Fruit fly (Drosophila melanogaster) whole organism, prepupa: ENCODE data around the gene daw.
A peak's percentile ranks its signal among the peaks of the same experiment; 100 is the strongest.

Source experiments
- Blimp-1 ChIP-seq: fragments of 200-800 bp; sonication (Bioruptor generic); optimal IDR thresholded peaks from 3 replicates; lab custom pipeline; 2017; ENCODE audit warnings: missing biosample characterization, missing genetic modification characterization, mild to moderate bottlenecking, moderate library complexity, missing genetic modification reagents
- CG11294 ChIP-seq: fragments of 200-800 bp; sonication (Bioruptor generic); IDR thresholded peaks from 2 replicates; pipeline ENCODE4 v1.3.6; 2022; ENCODE audit warnings: missing biosample characterization, missing genetic modification characterization
- CG11762 ChIP-seq: fragments of 200-800 bp; sonication (Bioruptor generic); optimal IDR thresholded peaks from 3 replicates; lab custom pipeline; 2016; ENCODE audit warnings: missing biosample characterization, missing genetic modification characterization; ENCODE audit not compliant: insufficient read depth
- CG11902 ChIP-seq: fragments of 200-800 bp; sonication (Bioruptor generic); optimal IDR thresholded peaks from 3 replicates; lab custom pipeline; 2016; ENCODE audit warnings: missing biosample characterization, missing genetic modification characterization
- CG1621 ChIP-seq: fragments of 200-800 bp; sonication (Bioruptor generic); optimal IDR thresholded peaks from 3 replicates; lab custom pipeline; 2018; ENCODE audit warnings: missing biosample characterization, mild to moderate bottlenecking, missing genetic modification characterization
- CG16779 ChIP-seq: fragments of 200-800 bp; sonication (Bioruptor generic); optimal IDR thresholded peaks from 3 replicates; lab custom pipeline; 2017; ENCODE audit warnings: missing biosample characterization, mild to moderate bottlenecking, missing genetic modification characterization
- CG3032 ChIP-seq: fragments of 200-800 bp; optimal IDR thresholded peaks from 2 replicates; lab custom pipeline; 2019; ENCODE audit warnings: missing biosample characterization, mild to moderate bottlenecking, missing genetic modification characterization, moderate library complexity
- CG31627 ChIP-seq: fragments of 200-800 bp; sonication (Bioruptor generic); optimal IDR thresholded peaks from 3 replicates; lab custom pipeline; 2016; ENCODE audit warnings: missing biosample characterization, missing genetic modification characterization
- CG32006 ChIP-seq: fragments of 200-800 bp; sonication (Bioruptor generic); optimal IDR thresholded peaks from 3 replicates; lab custom pipeline; 2017; ENCODE audit warnings: missing biosample characterization, mild to moderate bottlenecking, missing genetic modification characterization
- CG3919 ChIP-seq: fragments of 200-800 bp; sonication (Bioruptor generic); optimal IDR thresholded peaks from 3 replicates; lab custom pipeline; 2016; ENCODE audit warnings: missing biosample characterization, missing genetic modification characterization
- CG6163 ChIP-seq: fragments of 200-800 bp; sonication (Bioruptor generic); IDR thresholded peaks from 3 replicates; pipeline ENCODE4 v1.3.6; 2022; ENCODE audit warnings: missing biosample characterization, missing genetic modification characterization
- CG6808 ChIP-seq: fragments of 200-800 bp; sonication (Bioruptor generic); optimal IDR thresholded peaks from 3 replicates; lab custom pipeline; 2017; ENCODE audit warnings: missing biosample characterization, missing genetic modification characterization, mild to moderate bottlenecking, moderate library complexity, missing genetic modification reagents
- CG6854 ChIP-seq: fragments of 200-800 bp; sonication (Bioruptor generic); optimal IDR thresholded peaks from 2 replicates; lab custom pipeline; 2017; ENCODE audit warnings: missing biosample characterization, mild to moderate bottlenecking, missing genetic modification characterization
- CG7368 ChIP-seq: fragments of 200-800 bp; sonication (Bioruptor generic); optimal IDR thresholded peaks from 3 replicates; lab custom pipeline; 2016; ENCODE audit warnings: missing biosample characterization, missing genetic modification characterization
- CG8632 ChIP-seq: fragments of 200-800 bp; sonication (Bioruptor generic); optimal IDR thresholded peaks from 3 replicates; lab custom pipeline; 2016; ENCODE audit warnings: missing biosample characterization, missing genetic modification characterization
- CG9139 ChIP-seq: fragments of 200-800 bp; sonication (Bioruptor generic); optimal IDR thresholded peaks from 3 replicates; lab custom pipeline; 2017; ENCODE audit warnings: missing biosample characterization, mild to moderate bottlenecking, missing genetic modification characterization
- Eip75B ChIP-seq: fragments of 200-800 bp; sonication (Bioruptor generic); optimal IDR thresholded peaks from 3 replicates; lab custom pipeline; 2016; ENCODE audit warnings: missing biosample characterization, missing genetic modification characterization
- Eip93F ChIP-seq: fragments of 200-800 bp; sonication (Bioruptor generic); optimal IDR thresholded peaks from 2 replicates; lab custom pipeline; 2016; ENCODE audit warnings: missing biosample characterization, mild to moderate bottlenecking, missing genetic modification characterization
- Ets21C ChIP-seq: fragments of 200-800 bp; sonication (Bioruptor generic); optimal IDR thresholded peaks from 3 replicates; lab custom pipeline; 2016; ENCODE audit warnings: missing biosample characterization, missing genetic modification characterization
- Ets96B ChIP-seq: fragments of 200-800 bp; optimal IDR thresholded peaks from 2 replicates; lab custom pipeline; 2019; ENCODE audit warnings: missing biosample characterization, mild to moderate bottlenecking, missing genetic modification characterization, moderate library complexity
- Gug ChIP-seq: fragments of 200-800 bp; sonication (Bioruptor generic); IDR thresholded peaks from 2 replicates; pipeline ENCODE4 v1.3.6; 2022; ENCODE audit warnings: missing biosample characterization, missing genetic modification characterization
- Hr39 ChIP-seq: fragments of 200-800 bp; sonication (Bioruptor generic); optimal IDR thresholded peaks from 2 replicates; lab custom pipeline; 2016; ENCODE audit warnings: missing biosample characterization, missing genetic modification characterization
- Hr4 ChIP-seq: fragments of 200-800 bp; sonication (Bioruptor generic); optimal IDR thresholded peaks from 3 replicates; lab custom pipeline; 2016; ENCODE audit warnings: missing biosample characterization, missing genetic modification characterization
- Met ChIP-seq: fragments of 200-800 bp; sonication (Bioruptor generic); optimal IDR thresholded peaks from 3 replicates; lab custom pipeline; 2016; ENCODE audit warnings: missing biosample characterization, missing genetic modification characterization
- OdsH ChIP-seq: fragments of 200-800 bp; sonication (Bioruptor generic); optimal IDR thresholded peaks from 3 replicates; lab custom pipeline; 2016; ENCODE audit warnings: missing biosample characterization, missing genetic modification characterization
- Smox ChIP-seq: fragments of 200-800 bp; sonication (Bioruptor generic); optimal IDR thresholded peaks from 3 replicates; lab custom pipeline; 2016; ENCODE audit warnings: missing biosample characterization, missing genetic modification characterization
- Sox102F ChIP-seq: fragments of 200-800 bp; sonication (Bioruptor generic); optimal IDR thresholded peaks from 2 replicates; lab custom pipeline; 2016; ENCODE audit warnings: missing biosample characterization, mild to moderate bottlenecking, missing genetic modification characterization
- Sox14 ChIP-seq: fragments of 200-800 bp; sonication (Bioruptor generic); optimal IDR thresholded peaks from 3 replicates; lab custom pipeline; 2016; ENCODE audit warnings: missing biosample characterization, missing genetic modification characterization
- Sox15 ChIP-seq: fragments of 200-800 bp; sonication (Bioruptor generic); optimal IDR thresholded peaks from 3 replicates; lab custom pipeline; 2016; ENCODE audit warnings: missing biosample characterization, missing genetic modification characterization
- achi ChIP-seq: fragments of 200-800 bp; sonication (Bioruptor generic); optimal IDR thresholded peaks from 3 replicates; lab custom pipeline; 2016; ENCODE audit warnings: missing biosample characterization, missing genetic modification characterization
- acj6 ChIP-seq: fragments of 200-800 bp; sonication (Bioruptor generic); optimal IDR thresholded peaks from 3 replicates; lab custom pipeline; 2016; ENCODE audit warnings: missing biosample characterization, missing genetic modification characterization
- cyc ChIP-seq: fragments of 200-800 bp; sonication (Bioruptor generic); optimal IDR thresholded peaks from 3 replicates; lab custom pipeline; 2016; ENCODE audit warnings: missing biosample characterization, missing genetic modification characterization
- dsx ChIP-seq: fragments of 200-800 bp; optimal IDR thresholded peaks from 3 replicates; lab custom pipeline; 2019; ENCODE audit warnings: missing biosample characterization, mild to moderate bottlenecking, missing genetic modification characterization, moderate library complexity; ENCODE audit not compliant: poor library complexity, severe bottlenecking
- esn ChIP-seq: fragments of 200-800 bp; sonication (Bioruptor generic); optimal IDR thresholded peaks from 2 replicates; lab custom pipeline; 2016; ENCODE audit warnings: missing biosample characterization, mild to moderate bottlenecking, missing genetic modification characterization, moderate library complexity
- fd85E ChIP-seq: fragments of 200-800 bp; sonication (Bioruptor generic); optimal IDR thresholded peaks from 3 replicates; lab custom pipeline; 2016; ENCODE audit warnings: missing biosample characterization, missing genetic modification characterization
- fkh ChIP-seq: fragments of 200-800 bp; sonication (Bioruptor generic); optimal IDR thresholded peaks from 3 replicates; lab custom pipeline; 2017; ENCODE audit warnings: missing biosample characterization, mild to moderate bottlenecking, missing genetic modification characterization, moderate library complexity
- lz ChIP-seq: fragments of 200-800 bp; sonication (Bioruptor generic); optimal IDR thresholded peaks from 3 replicates; lab custom pipeline; 2016; ENCODE audit warnings: missing biosample characterization, missing genetic modification characterization
- net ChIP-seq: fragments of 200-800 bp; sonication (Bioruptor generic); optimal IDR thresholded peaks from 3 replicates; lab custom pipeline; 2016; ENCODE audit warnings: missing biosample characterization, missing genetic modification characterization
- pdm3 ChIP-seq: fragments of 200-800 bp; sonication (Bioruptor generic); optimal IDR thresholded peaks from 3 replicates; lab custom pipeline; 2016; ENCODE audit warnings: missing biosample characterization, missing genetic modification characterization
- salr ChIP-seq, 2 experiments: fragments of 200-800 bp; sonication (Bioruptor generic); optimal IDR thresholded peaks; 3 replicates each; lab custom pipeline; 2016 to 2018; ENCODE audit warnings: missing biosample characterization in 2 of 2, missing genetic modification characterization in 2 of 2, mild to moderate bottlenecking in 1 of 2
- spab ChIP-seq: fragments of 200-800 bp; sonication (Bioruptor generic); optimal IDR thresholded peaks from 2 replicates; lab custom pipeline; 2017; ENCODE audit warnings: missing biosample characterization, mild to moderate bottlenecking, missing genetic modification characterization, missing genetic modification reagents
- ss ChIP-seq, 2 experiments: fragments of 200-800 bp; sonication (Bioruptor generic); optimal IDR thresholded peaks; 2 replicates in 1 of 2; 3 replicates in 1 of 2; lab custom pipeline; 2017 to 2018; ENCODE audit warnings: mild to moderate bottlenecking in 2 of 2, missing biosample characterization in 2 of 2, missing genetic modification characterization in 2 of 2, moderate library complexity in 1 of 2
- svp ChIP-seq: fragments of 200-800 bp; sonication (Bioruptor generic); peaks from one replicate; lab custom pipeline; 2016; ENCODE audit warnings: missing biosample characterization, missing genetic modification characterization
- topi ChIP-seq: fragments of 200-800 bp; sonication (Bioruptor generic); optimal IDR thresholded peaks from 3 replicates; lab custom pipeline; 2016; ENCODE audit warnings: missing biosample characterization, missing genetic modification characterization
- vri ChIP-seq: fragments of 200-800 bp; sonication (Bioruptor generic); optimal IDR thresholded peaks from 3 replicates; lab custom pipeline; 2016; ENCODE audit warnings: missing biosample characterization, mild to moderate bottlenecking, missing genetic modification characterization

Gene daw

DNA sequence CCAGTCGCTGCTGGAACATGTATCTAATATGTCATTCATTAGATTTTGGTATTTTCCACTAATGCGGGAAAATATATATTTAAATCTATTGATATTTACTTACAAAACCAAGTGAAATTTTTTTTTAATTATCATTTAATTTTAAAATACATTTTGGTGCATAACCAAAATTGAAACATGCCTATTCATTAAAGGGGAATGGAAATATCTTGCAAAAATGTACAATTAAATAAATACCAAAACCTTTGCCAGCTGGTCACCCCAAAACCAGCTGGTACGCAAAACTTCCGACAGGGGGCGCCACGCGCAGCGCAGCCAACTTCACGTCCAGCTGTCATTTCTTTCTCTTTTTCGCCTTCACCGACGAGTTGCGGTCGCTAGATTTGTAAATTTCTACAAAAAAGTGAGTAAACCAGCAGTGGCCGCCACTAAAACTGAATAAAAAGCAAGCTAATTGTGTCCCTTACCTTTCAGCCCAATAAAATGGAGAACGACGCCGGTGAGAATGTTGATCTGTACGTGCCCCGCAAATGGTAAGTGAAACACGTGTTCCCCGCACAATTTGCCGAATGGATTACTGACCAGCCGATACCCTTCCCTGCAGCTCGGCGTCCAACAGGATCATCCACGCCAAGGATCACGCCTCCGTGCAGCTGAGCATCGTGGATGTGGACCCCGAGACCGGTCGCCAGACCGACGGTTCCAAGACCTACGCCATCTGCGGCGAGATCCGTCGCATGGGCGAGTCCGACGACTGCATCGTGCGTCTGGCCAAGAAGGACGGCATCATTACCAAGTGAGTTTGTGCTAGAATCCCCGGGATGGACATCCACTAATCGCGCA, 50.9 kb downstream of the daw start, which contains the start of the genes CG3104 and RpS21 (continued):
- TF ChIP-seq CG11902: peak; percentile 53
- TF ChIP-seq OdsH (GFP tag; lab: Kevin White, UChicago): peak; percentile 68
- peak; percentile 65 for TF ChIP-seq Smox (GFP tag; lab: Kevin White, UChicago)
- TF ChIP-seq CG7368: peak; percentile 64
- TF ChIP-seq CG11762 (GFP tag; lab: Kevin White, UChicago): peak; percentile 45
- TF ChIP-seq Ets96B: peak; percentile 47
- TF ChIP-seq Sox102F (GFP tag; lab: Kevin White, UChicago): peak; percentile 62
- TF ChIP-seq fkh (GFP tag; lab: Kevin White, UChicago): peak; percentile 73
- TF ChIP-seq topi (GFP tag; lab: Kevin White, UChicago): peak; percentile 71
- TF ChIP-seq svp (GFP tag; lab: Kevin White, UChicago): peak; percentile 70
- 0 out of 2 replicates have a peak, but pooled peaks have one; percentile 15 for TF ChIP-seq Gug (GFP tag; lab: Robert Waterston, UW)
- TF ChIP-seq fd85E (GFP tag; lab: Kevin White, UChicago): no peak
- TF ChIP-seq salr (GFP tag; optimal IDR thresholded peaks at IDR 0.05; lab: Kevin White, UChicago): peak; percentile 38 to 79
- peak; percentile 37 for TF ChIP-seq dsx
- peak; percentile 71 for TF ChIP-seq net (GFP tag; lab: Kevin White, UChicago)
- peak; percentile 89 for TF ChIP-seq CG6163
- TF ChIP-seq Ets21C (GFP tag; lab: Kevin White, UChicago): peak; percentile 11
- TF ChIP-seq esn (GFP tag; lab: Kevin White, UChicago): peak; percentile 76
- peak; percentile 59 for TF ChIP-seq acj6 (GFP tag; lab: Kevin White, UChicago)
- TF ChIP-seq Sox15 (GFP tag; lab: Kevin White, UChicago): peak; percentile 60
- TF ChIP-seq Blimp-1: peak; percentile 55
- peak; percentile 23 for TF ChIP-seq Hr4 (GFP tag; lab: Kevin White, UChicago)
- peak; percentile 38 for TF ChIP-seq spab (GFP tag; lab: Kevin White, UChicago)
- TF ChIP-seq CG16779 (tag; lab: Kevin White, UChicago): peak; percentile 48
- TF ChIP-seq CG8632 (GFP tag; lab: Kevin White, UChicago): peak; percentile 52
- peak; percentile 70 for TF ChIP-seq pdm3 (GFP tag; lab: Kevin White, UChicago)
- TF ChIP-seq achi (GFP tag; lab: Kevin White, UChicago): peak; percentile 99
- peak; percentile 85 for TF ChIP-seq CG31627
- TF ChIP-seq Eip93F (GFP tag; lab: Kevin White, UChicago): peak; percentile 79
- TF ChIP-seq cyc (GFP tag; lab: Kevin White, UChicago): peak; percentile 84
- peak; percentile 56 for TF ChIP-seq CG6808
- TF ChIP-seq ss (GFP tag; optimal IDR thresholded peaks at IDR 0.05; lab: Kevin White, UChicago): peak; percentile 68 to 77
- TF ChIP-seq CG3032 (tag; lab: Kevin White, UChicago): peak; percentile 70
- peak; percentile 16 for TF ChIP-seq CG9139 (GFP tag; lab: Kevin White, UChicago)
- peak; percentile 60 for TF ChIP-seq Sox14 (GFP tag; lab: Kevin White, UChicago)
- peak; percentile 86 for TF ChIP-seq Hr39 (GFP tag; lab: Kevin White, UChicago)
- 0 out of 2 replicates have a peak, but pooled peaks have one; percentile 19 for TF ChIP-seq CG11294 (GFP tag; lab: Robert Waterston, UW)
- peak; percentile 46 for TF ChIP-seq CG32006 (GFP tag; lab: Kevin White, UChicago)

DNA sequence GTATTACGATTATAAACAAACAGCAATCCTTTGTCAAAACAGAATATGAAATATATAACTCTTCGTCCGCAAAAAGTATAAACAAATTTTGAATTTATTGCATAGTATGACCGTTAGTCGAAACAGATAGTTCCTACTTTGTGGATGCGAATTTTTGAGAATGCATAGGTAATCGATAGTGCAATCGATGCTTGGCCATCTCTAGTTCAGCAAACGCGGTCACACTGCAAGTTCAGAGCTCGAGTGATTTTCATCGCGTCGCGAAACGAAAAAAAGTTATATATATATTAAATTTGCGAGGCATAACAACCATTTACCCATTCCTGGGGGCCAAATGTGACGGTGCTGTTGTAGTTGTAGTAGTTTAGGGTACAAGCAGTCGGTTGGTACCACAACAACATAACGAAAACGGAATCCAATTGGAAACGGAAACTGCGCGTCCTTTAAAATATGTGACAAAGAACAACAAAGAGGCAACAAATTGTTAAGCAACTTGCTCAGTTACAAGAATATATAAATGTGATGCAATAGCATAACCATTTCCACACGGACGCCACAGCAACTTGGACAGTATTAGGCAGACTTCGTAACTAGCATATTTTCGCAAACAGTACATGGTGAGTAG, 52.0 kb downstream of the daw start, which contains the start of gene CG2991:
Gene CG2991, plus strand, starts transcription at position 205 of the 625 bp plus-strand sequence.
- TF ChIP-seq CG16779 (tag; lab: Kevin White, UChicago): no peak
- peak; percentile 66 for TF ChIP-seq svp (GFP tag; lab: Kevin White, UChicago)
- TF ChIP-seq Met: peak; percentile 1
- TF ChIP-seq dsx: peak; percentile 75
- peak; percentile 78 for TF ChIP-seq vri (GFP tag; lab: Kevin White, UChicago)
- no peak for TF ChIP-seq CG8632 (GFP tag; lab: Kevin White, UChicago)
- peak; percentile 15 for TF ChIP-seq Eip75B (GFP tag; lab: Kevin White, UChicago)
- no peak for TF ChIP-seq CG1621 (tag; lab: Kevin White, UChicago)
- peak; percentile 5 for TF ChIP-seq CG6854 (GFP tag; lab: Kevin White, UChicago)
- peak in 1 of 2 experiments; percentile 24 for TF ChIP-seq ss (GFP tag; optimal IDR thresholded peaks at IDR 0.05; lab: Kevin White, UChicago)
- peak; percentile 0 for TF ChIP-seq Smox (GFP tag; lab: Kevin White, UChicago)
- TF ChIP-seq CG6163: 0 out of 3 replicates have a peak, but pooled peaks have one; percentile 12
- peak; percentile 78 for TF ChIP-seq Sox14 (GFP tag; lab: Kevin White, UChicago)
- TF ChIP-seq topi (GFP tag; lab: Kevin White, UChicago): peak; percentile 41
- no peak for TF ChIP-seq CG31627
- TF ChIP-seq lz (GFP tag; lab: Kevin White, UChicago): peak; percentile 33
- no peak for TF ChIP-seq fkh (GFP tag; lab: Kevin White, UChicago)
- TF ChIP-seq Ets96B: peak; percentile 3
- no peak for TF ChIP-seq fd85E (GFP tag; lab: Kevin White, UChicago)
- TF ChIP-seq CG3919 (GFP tag; lab: Kevin White, UChicago): peak; percentile 2
- TF ChIP-seq Eip93F (GFP tag; lab: Kevin White, UChicago): peak; percentile 61
